Worm (Caenorhabditis elegans) whole organism, L4 larva: ENCODE measurements around the gene F54C8.7.

ENCODE experiments used
- F10B5.3 ChIP-seq: sonication (generic microtip); optimal IDR thresholded peaks from 2 replicates; lab custom pipeline; 2016; ENCODE audit warnings: mild to moderate bottlenecking, missing genetic modification characterization, missing compliant biosample characterization
- F26F4.8 ChIP-seq: fragments of 200-800 bp; sonication (Bioruptor generic); conservative IDR thresholded peaks from 2 replicates; pipeline ENCODE4 v1.3.6; 2022; ENCODE audit warnings: missing genetic modification characterization, missing compliant biosample characterization
- F37D6.2 ChIP-seq: sonication (generic microtip); optimal IDR thresholded peaks from 2 replicates; lab custom pipeline; 2016; ENCODE audit warnings: mild to moderate bottlenecking, missing genetic modification characterization, missing compliant biosample characterization
- T20F7.1 ChIP-seq: fragments of 200-800 bp; sonication (Bioruptor generic); optimal IDR thresholded peaks from 2 replicates; lab custom pipeline; 2018; ENCODE audit warnings: mild to moderate bottlenecking, missing genetic modification characterization, missing compliant biosample characterization
- T26A8.4 ChIP-seq: fragments of 200-800 bp; sonication (Bioruptor generic); IDR thresholded peaks from 2 replicates; pipeline ENCODE4 v1.3.6; 2022; ENCODE audit warnings: missing genetic modification characterization, missing compliant biosample characterization
- Y105C5A.15 ChIP-seq: fragments of 200-800 bp; sonication (Bioruptor generic); IDR thresholded peaks from 2 replicates; pipeline ENCODE4 v1.3.6; 2022; ENCODE audit warnings: missing genetic modification characterization, missing compliant biosample characterization
- Y48G9A.11 ChIP-seq: fragments of 200-800 bp; sonication (Bioruptor generic); IDR thresholded peaks from 2 replicates; pipeline ENCODE4 v1.3.6; 2022; ENCODE audit warnings: missing genetic modification reagents, missing genetic modification characterization, missing compliant biosample characterization
- ZK546.5 ChIP-seq, 2 experiments: sonication (generic microtip); optimal IDR thresholded peaks; 2 replicates each; lab custom pipeline; 2017; ENCODE audit warnings: missing biosample characterization in 2 of 2, missing genetic modification characterization in 2 of 2
- aha-1 ChIP-seq: fragments of 150-350 bp; peaks from one replicate; lab custom pipeline; 2014; ENCODE audit warnings: missing biosample characterization, missing genetic modification characterization
- ama-1 ChIP-seq: fragments of 150-350 bp; optimal IDR thresholded peaks from 2 replicates; lab custom pipeline; 2014; ENCODE audit warnings: inconsistent platforms, mixed read lengths
- arid-1 ChIP-seq: fragments of 200-800 bp; sonication (Bioruptor generic); conservative IDR thresholded peaks from 2 replicates; pipeline ENCODE4 v1.3.6; 2022; ENCODE audit warnings: missing genetic modification reagents, missing genetic modification characterization, missing compliant biosample characterization
- ceh-28 ChIP-seq: fragments of 150-350 bp; optimal IDR thresholded peaks from 2 replicates; lab custom pipeline; 2014; ENCODE audit warnings: missing biosample characterization, missing genetic modification reagents, missing genetic modification characterization
- ceh-44 ChIP-seq: fragments of 200-800 bp; sonication (Bioruptor generic); IDR thresholded peaks from 2 replicates; pipeline ENCODE4 v1.3.6; 2022; ENCODE audit warnings: missing genetic modification reagents, missing genetic modification characterization, missing compliant biosample characterization
- ceh-62 ChIP-seq: sonication (generic microtip); optimal IDR thresholded peaks from 2 replicates; lab custom pipeline; 2017; ENCODE audit warnings: missing biosample characterization, missing genetic modification characterization
- ceh-82 ChIP-seq: sonication (generic microtip); optimal IDR thresholded peaks from 2 replicates; lab custom pipeline; 2017; ENCODE audit warnings: missing biosample characterization, missing genetic modification characterization
- ctbp-1 ChIP-seq: fragments of 200-800 bp; sonication (Bioruptor generic); IDR thresholded peaks from 2 replicates; pipeline ENCODE4 v1.3.6; 2022; ENCODE audit warnings: missing genetic modification reagents, missing genetic modification characterization, missing compliant biosample characterization
- daf-12 ChIP-seq: fragments of 150-350 bp; optimal IDR thresholded peaks from 2 replicates; lab custom pipeline; 2014; ENCODE audit warnings: missing biosample characterization, missing genetic modification reagents, missing genetic modification characterization
- dmd-6 ChIP-seq: fragments of 200-800 bp; sonication (Bioruptor generic); IDR thresholded peaks from 2 replicates; pipeline ENCODE4 v1.3.6; 2022; ENCODE audit warnings: missing genetic modification reagents, missing genetic modification characterization, missing compliant biosample characterization
- duxl-1 ChIP-seq: sonication (generic microtip); optimal IDR thresholded peaks from 2 replicates; lab custom pipeline; 2016; ENCODE audit warnings: mild to moderate bottlenecking, missing genetic modification characterization, moderate library complexity, missing compliant biosample characterization; ENCODE audit not compliant: poor library complexity
- dve-1 ChIP-seq: sonication (generic microtip); optimal IDR thresholded peaks from 2 replicates; lab custom pipeline; 2017; ENCODE audit warnings: antibody characterized with exemption, mild to moderate bottlenecking, missing genetic modification characterization, missing compliant biosample characterization; ENCODE audit not compliant: insufficient read depth
- egl-27 ChIP-seq: sonication (generic microtip); optimal IDR thresholded peaks from 3 replicates; lab custom pipeline; 2017; ENCODE audit warnings: missing biosample characterization, missing genetic modification reagents, missing genetic modification characterization
- egl-43 ChIP-seq: fragments of 200-800 bp; sonication (Bioruptor generic); IDR thresholded peaks from 2 replicates; pipeline ENCODE4 v1.3.6; 2022; ENCODE audit warnings: missing genetic modification reagents, missing genetic modification characterization, missing compliant biosample characterization
- fkh-10 ChIP-seq: fragments of 150-350 bp; optimal IDR thresholded peaks from 2 replicates; lab custom pipeline; 2014; ENCODE audit warnings: missing biosample characterization, missing genetic modification reagents, missing genetic modification characterization
- hif-1 ChIP-seq, 2 experiments: sonication (generic microtip); optimal IDR thresholded peaks; 2 replicates each; lab custom pipeline; 2016 to 2017; ENCODE audit warnings: missing compliant biosample characterization in 2 of 2, missing genetic modification characterization in 2 of 2, missing genetic modification reagents in 2 of 2, missing genotype in 2 of 2, mild to moderate bottlenecking in 1 of 2
- hmg-1.1 ChIP-seq: fragments of 200-800 bp; sonication (Bioruptor generic); IDR thresholded peaks from 2 replicates; pipeline ENCODE4 v1.3.6; 2022; ENCODE audit warnings: missing genetic modification reagents, missing genetic modification characterization, missing compliant biosample characterization
- lin-13 ChIP-seq: fragments of 150-350 bp; optimal IDR thresholded peaks from 2 replicates; lab custom pipeline; 2014; ENCODE audit warnings: missing biosample characterization, missing genetic modification reagents, missing genetic modification characterization
- lin-15B ChIP-seq: fragments of 150-350 bp; sonication (generic microtip); optimal IDR thresholded peaks from 3 replicates; lab custom pipeline; 2014; ENCODE audit warnings: missing biosample characterization, missing genetic modification characterization
- lin-29 ChIP-seq: fragments of 200-800 bp; sonication (Bioruptor generic); IDR thresholded peaks from 2 replicates; pipeline ENCODE4 v1.3.6; 2022; ENCODE audit warnings: missing genetic modification reagents, missing genetic modification characterization, missing compliant biosample characterization
- lin-38 ChIP-seq: fragments of 200-800 bp; sonication (Bioruptor generic); IDR thresholded peaks from 2 replicates; pipeline ENCODE4 v1.3.6; 2022; ENCODE audit warnings: missing genetic modification reagents, missing genetic modification characterization, missing compliant biosample characterization
- lin-39 ChIP-seq: fragments of 150-350 bp; optimal IDR thresholded peaks from 2 replicates; lab custom pipeline; 2014; ENCODE audit warnings: missing biosample characterization, missing genetic modification reagents, missing genetic modification characterization
- lir-3 ChIP-seq: sonication (generic microtip); optimal IDR thresholded peaks from 2 replicates; lab custom pipeline; 2016; ENCODE audit warnings: mild to moderate bottlenecking, missing genetic modification characterization, missing compliant biosample characterization
- mes-2 ChIP-seq: sonication (generic microtip); optimal IDR thresholded peaks from 2 replicates; lab custom pipeline; 2016; ENCODE audit warnings: missing genotype, mild to moderate bottlenecking, missing genetic modification characterization, missing compliant biosample characterization; ENCODE audit not compliant: poor library complexity, severe bottlenecking
- mxl-2 ChIP-seq: fragments of 200-800 bp; sonication (Bioruptor generic); conservative IDR thresholded peaks from 2 replicates; pipeline ENCODE4 v1.3.6; 2022; ENCODE audit warnings: missing genetic modification reagents, missing genetic modification characterization, missing compliant biosample characterization
- mxl-3 ChIP-seq: fragments of 200-800 bp; sonication (Bioruptor generic); optimal IDR thresholded peaks from 2 replicates; lab custom pipeline; 2018; ENCODE audit warnings: mild to moderate bottlenecking, missing genetic modification characterization, missing compliant biosample characterization
- nhr-10 ChIP-seq: fragments of 150-350 bp; optimal IDR thresholded peaks from 2 replicates; lab custom pipeline; 2014; ENCODE audit warnings: missing biosample characterization, missing genetic modification characterization
- nhr-102 ChIP-seq: sonication (generic microtip); optimal IDR thresholded peaks from 2 replicates; lab custom pipeline; 2016; ENCODE audit warnings: mild to moderate bottlenecking, missing genetic modification characterization, moderate library complexity, missing compliant biosample characterization
- nhr-111 ChIP-seq: fragments of 200-800 bp; sonication (Bioruptor generic); optimal IDR thresholded peaks from 2 replicates; lab custom pipeline; 2018; ENCODE audit warnings: mild to moderate bottlenecking, missing genetic modification characterization, missing compliant biosample characterization
- nhr-42 ChIP-seq: fragments of 200-800 bp; sonication (Bioruptor generic); IDR thresholded peaks from 2 replicates; pipeline ENCODE4 v1.3.6; 2022; ENCODE audit warnings: missing genetic modification characterization, missing compliant biosample characterization
- php-3 ChIP-seq: fragments of 200-800 bp; sonication (Bioruptor generic); IDR thresholded peaks from 2 replicates; pipeline ENCODE4 v1.3.6; 2022; ENCODE audit warnings: missing genetic modification reagents, missing genetic modification characterization, missing compliant biosample characterization
- pqm-1 ChIP-seq: sonication (generic microtip); optimal IDR thresholded peaks from 2 replicates; lab custom pipeline; 2017; ENCODE audit warnings: missing biosample characterization, missing genetic modification characterization
- rbr-2 ChIP-seq: sonication (generic microtip); optimal IDR thresholded peaks from 2 replicates; lab custom pipeline; 2016; ENCODE audit warnings: missing genotype, missing genetic modification characterization, missing compliant biosample characterization
- sdz-12 ChIP-seq: fragments of 200-800 bp; sonication (Bioruptor generic); optimal IDR thresholded peaks from 2 replicates; lab custom pipeline; 2018; ENCODE audit warnings: mild to moderate bottlenecking, missing genetic modification characterization, missing compliant biosample characterization
- set-16 ChIP-seq: fragments of 200-800 bp; sonication (Bioruptor generic); IDR thresholded peaks from 2 replicates; pipeline ENCODE4 v1.3.6; 2022; ENCODE audit warnings: missing genetic modification reagents, missing genetic modification characterization, missing compliant biosample characterization
- skn-1 ChIP-seq: fragments of 150-350 bp; optimal IDR thresholded peaks from 2 replicates; lab custom pipeline; 2014; ENCODE audit warnings: missing biosample characterization, missing genetic modification characterization
- snpc-1.2 ChIP-seq: fragments of 200-800 bp; sonication (Bioruptor generic); IDR thresholded peaks from 2 replicates; pipeline ENCODE4 v1.3.6; 2022; ENCODE audit warnings: missing genetic modification reagents, missing genetic modification characterization, missing compliant biosample characterization
- spr-1 ChIP-seq: sonication (generic microtip); optimal IDR thresholded peaks from 2 replicates; lab custom pipeline; 2016; ENCODE audit warnings: mild to moderate bottlenecking, missing genetic modification characterization, missing compliant biosample characterization
- zip-11 ChIP-seq: fragments of 200-800 bp; sonication (Bioruptor generic); IDR thresholded peaks from 2 replicates; pipeline ENCODE4 v1.3.6; 2022; ENCODE audit warnings: missing genetic modification characterization, missing compliant biosample characterization

Gene F54C8.7

ce11 chrIII:9471996-9472395, 18.1 kb upstream of the F54C8.7 start:
- TF ChIP-seq aha-1 (peak; percentile 92), lin-15B (tag; lab: Kevin White, UChicago) (no peak)

DNA sequence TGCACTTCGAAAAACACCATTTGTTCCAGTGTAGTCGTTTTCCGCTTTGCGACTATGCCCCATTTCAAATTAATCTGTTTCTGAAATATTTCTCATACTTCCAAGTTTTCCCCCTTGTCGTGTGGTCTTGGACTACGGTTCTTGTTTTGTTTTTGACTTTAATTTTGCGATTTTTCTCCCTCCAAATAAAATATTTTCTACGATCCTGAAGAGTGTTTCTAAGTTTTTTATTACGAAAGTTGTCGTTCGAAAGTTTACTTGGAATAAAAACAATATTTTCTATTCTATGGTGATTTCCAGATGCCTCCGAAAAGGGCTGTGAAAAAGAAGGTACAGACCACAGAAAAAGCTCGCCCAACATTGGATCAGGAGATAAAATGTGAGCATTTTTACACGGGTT, 14.0 kb upstream of the F54C8.7 start, which contains the start of gene tag-342:
tag-342 (plus strand) TSS at position 301 of the 400 bp plus-strand sequence.
- no peak for TF ChIP-seq egl-43 (GFP tag; lab: Robert Waterston, UW)
- TF ChIP-seq ceh-82 = no peak
- TF ChIP-seq lin-38 = peak; percentile 45; the same call in 1 of the 2 replicates
- TF ChIP-seq T26A8.4 (GFP tag; lab: Robert Waterston, UW) = no peak

ce11 chrIII:9467095-9467494, 13.2 kb upstream of the F54C8.7 start, which contains the start of gene baf-1:
Gene baf-1 (plus strand): TSS chrIII:9467464.
- no peak for TF ChIP-seq F10B5.3 (tag; lab: Kevin White, UChicago)
- no peak for TF ChIP-seq ctbp-1 (GFP tag; lab: Robert Waterston, UW)
- TF ChIP-seq daf-12 (tag; lab: Kevin White, UChicago) = no peak
- TF ChIP-seq egl-27 (tag; lab: Kevin White, UChicago) = no peak
- TF ChIP-seq F37D6.2 = no peak
- no peak for TF ChIP-seq lin-39 (tag; lab: Kevin White, UChicago)
- no peak for TF ChIP-seq nhr-111 (GFP tag; lab: Kevin White, UChicago)
- no peak for TF ChIP-seq php-3
- TF ChIP-seq zip-11 (GFP tag; lab: Robert Waterston, UW) = no peak
- peak in 1 of 2 experiments; percentile 31 for TF ChIP-seq hif-1 (tag; optimal IDR thresholded peaks at IDR 0.05; lab: Kevin White, UChicago)
- TF ChIP-seq aha-1 = peak; percentile 74
- no peak for TF ChIP-seq skn-1 (tag; lab: Kevin White, UChicago)
- no peak for TF ChIP-seq Y105C5A.15 (GFP tag; lab: Robert Waterston, UW)
- peak; percentile 23 for TF ChIP-seq lin-13 (GFP tag; lab: Kevin White, UChicago)
- no peak for TF ChIP-seq dmd-6 (GFP tag; lab: Robert Waterston, UW)
- no peak for TF ChIP-seq ceh-82
- TF ChIP-seq hmg-1.1 (GFP tag; lab: Robert Waterston, UW) = 0 out of 2 replicates have a peak, but pooled peaks have one; percentile 26
- no peak for TF ChIP-seq Y48G9A.11 (GFP tag; lab: Robert Waterston, UW)
- TF ChIP-seq ceh-44 (GFP tag; lab: Robert Waterston, UW) = no peak
- TF ChIP-seq T20F7.1 (GFP tag; lab: Kevin White, UChicago) = no peak
- no peak for TF ChIP-seq ceh-62 (tag; lab: Kevin White, UChicago)
- TF ChIP-seq pqm-1 (tag; lab: Kevin White, UChicago) = peak; percentile 49
- no peak for TF ChIP-seq set-16
- peak; percentile 58 for TF ChIP-seq rbr-2 (tag; lab: Kevin White, UChicago)
- TF ChIP-seq sdz-12 (GFP tag; lab: Kevin White, UChicago) = no peak
- no peak for TF ChIP-seq ama-1 (lab: Kevin White, UChicago)
- TF ChIP-seq lin-38 = peak; percentile 98
- no peak for TF ChIP-seq spr-1
- TF ChIP-seq nhr-10 = no peak
- TF ChIP-seq fkh-10 = no peak
- TF ChIP-seq mes-2 = peak; percentile 87
- TF ChIP-seq snpc-1.2 = no peak
- TF ChIP-seq lin-29 (GFP tag; lab: Robert Waterston, UW) = no peak
- no peak for TF ChIP-seq F26F4.8 (GFP tag; lab: Robert Waterston, UW)
- TF ChIP-seq nhr-102 = peak; percentile 44
- peak; percentile 11 for TF ChIP-seq ceh-28 (tag; lab: Kevin White, UChicago)
- TF ChIP-seq mxl-3 (GFP tag; lab: Kevin White, UChicago) = no peak
- peak; percentile 73 for TF ChIP-seq dve-1 (tag; lab: Kevin White, UChicago)
- no peak for TF ChIP-seq nhr-42 (GFP tag; lab: Robert Waterston, UW)
- TF ChIP-seq arid-1 = peak; percentile 55; the same call in 1 of the 2 replicates
- TF ChIP-seq duxl-1 (tag; lab: Kevin White, UChicago) = peak; percentile 72
- no peak for TF ChIP-seq mxl-2 (GFP tag; lab: Robert Waterston, UW)
- TF ChIP-seq lir-3 (tag; lab: Kevin White, UChicago) = no peak
- no peak for TF ChIP-seq ZK546.5 (tag; optimal IDR thresholded peaks at IDR 0.05; lab: Kevin White, UChicago)
- TF ChIP-seq lin-15B (tag; lab: Kevin White, UChicago) = no peak
